Fruit fly (Drosophila melanogaster) whole organism, embryonic: Measurements from ENCODE around the gene Vago.
A peak's percentile ranks its signal among the peaks of the same experiment; 100 is the strongest.

ENCODE experiments used
- Aef1 ChIP-seq: fragments of 200-800 bp; sonication (Bioruptor generic); IDR thresholded peaks from 3 replicates; pipeline ENCODE4 v1.3.6; 2022; ENCODE audit warnings: missing biosample characterization, missing genetic modification characterization
- CG11093 ChIP-seq: fragments of 200-800 bp; sonication (Bioruptor generic); IDR thresholded peaks from 3 replicates; pipeline ENCODE4 v1.3.6; 2022; ENCODE audit warnings: missing biosample characterization, missing genetic modification characterization
- CG12071 ChIP-seq: fragments of 200-800 bp; sonication (Bioruptor generic); optimal IDR thresholded peaks from 3 replicates; lab custom pipeline; 2018; ENCODE audit warnings: missing biosample characterization, mild to moderate bottlenecking, missing genetic modification characterization
- CG12219 ChIP-seq: fragments of 200-800 bp; sonication (Bioruptor generic); optimal IDR thresholded peaks from 3 replicates; lab custom pipeline; 2018; ENCODE audit warnings: missing biosample characterization, mild to moderate bottlenecking, missing genetic modification characterization
- CG12299 ChIP-seq: fragments of 200-800 bp; sonication (Bioruptor generic); optimal IDR thresholded peaks from 2 replicates; lab custom pipeline; 2018; ENCODE audit warnings: missing biosample characterization, mild to moderate bottlenecking, missing genetic modification characterization
- CG15696 ChIP-seq: fragments of 200-800 bp; sonication (Bioruptor generic); optimal IDR thresholded peaks from 2 replicates; lab custom pipeline; 2019; ENCODE audit warnings: missing biosample characterization, mild to moderate bottlenecking, missing genetic modification characterization, moderate library complexity
- CG31224 ChIP-seq: fragments of 200-800 bp; sonication (Bioruptor generic); IDR thresholded peaks from 2 replicates; pipeline ENCODE4 v1.3.6; 2022; ENCODE audit warnings: missing biosample characterization, missing genetic modification characterization
- CG7963 ChIP-seq: fragments of 200-800 bp; sonication (Bioruptor generic); IDR thresholded peaks from 3 replicates; pipeline ENCODE4 v1.3.6; 2022; ENCODE audit warnings: missing biosample characterization, missing genetic modification characterization; ENCODE audit not compliant: partially characterized antibody
- CG8924 ChIP-seq: fragments of 200-800 bp; optimal IDR thresholded peaks from 3 replicates; lab custom pipeline; 2019; ENCODE audit warnings: missing biosample characterization, mild to moderate bottlenecking, missing genetic modification characterization, moderate library complexity
- CG9609 ChIP-seq: fragments of 200-800 bp; sonication (Bioruptor generic); optimal IDR thresholded peaks from 3 replicates; lab custom pipeline; 2016; ENCODE audit warnings: missing biosample characterization, missing genetic modification characterization
- CG9727 ChIP-seq: fragments of 200-800 bp; sonication (Bioruptor generic); optimal IDR thresholded peaks from 3 replicates; lab custom pipeline; 2017; ENCODE audit warnings: missing biosample characterization, mild to moderate bottlenecking, missing genetic modification characterization
- CG9876 ChIP-seq: fragments of 200-800 bp; sonication (Bioruptor generic); optimal IDR thresholded peaks from 2 replicates; lab custom pipeline; 2016; ENCODE audit warnings: missing biosample characterization, missing genetic modification characterization
- Dad ChIP-seq: fragments of 200-800 bp; sonication (Bioruptor generic); optimal IDR thresholded peaks from 3 replicates; lab custom pipeline; 2016; ENCODE audit warnings: missing biosample characterization, missing genetic modification characterization
- Dip2 ChIP-seq: fragments of 200-800 bp; sonication (Bioruptor generic); IDR thresholded peaks from 2 replicates; pipeline ENCODE4 v1.3.6; 2022; ENCODE audit warnings: missing biosample characterization, missing genetic modification characterization
- Drgx ChIP-seq: fragments of 200-800 bp; sonication (Bioruptor generic); IDR thresholded peaks from 2 replicates; pipeline ENCODE4 v1.3.6; 2022; ENCODE audit warnings: missing biosample characterization, missing genetic modification characterization
- Fer2 ChIP-seq: fragments of 200-800 bp; sonication (Bioruptor generic); optimal IDR thresholded peaks from 2 replicates; lab custom pipeline; 2018; ENCODE audit warnings: missing biosample characterization, mild to moderate bottlenecking, missing genetic modification characterization, moderate library complexity
- Fer3 ChIP-seq: fragments of 200-800 bp; sonication (Bioruptor generic); optimal IDR thresholded peaks from 2 replicates; lab custom pipeline; 2018; ENCODE audit warnings: missing biosample characterization, mild to moderate bottlenecking, missing genetic modification characterization, moderate library complexity
- HmgD ChIP-seq: fragments of 200-800 bp; sonication (Bioruptor generic); optimal IDR thresholded peaks from 3 replicates; lab custom pipeline; 2016; ENCODE audit warnings: missing biosample characterization, missing genetic modification characterization
- Hsf ChIP-seq: fragments of 200-800 bp; sonication (Bioruptor generic); optimal IDR thresholded peaks from 3 replicates; lab custom pipeline; 2016; ENCODE audit warnings: missing biosample characterization, missing genetic modification characterization
- Meics ChIP-seq: fragments of 200-800 bp; sonication (Bioruptor generic); optimal IDR thresholded peaks from 2 replicates; lab custom pipeline; 2017; ENCODE audit warnings: missing biosample characterization, mild to moderate bottlenecking, missing genetic modification characterization
- NfI ChIP-seq: fragments of 200-800 bp; sonication (Bioruptor generic); optimal IDR thresholded peaks from 3 replicates; lab custom pipeline; 2018; ENCODE audit warnings: missing biosample characterization, mild to moderate bottlenecking, missing genetic modification characterization, moderate library complexity
- Vsx1 ChIP-seq: fragments of 200-800 bp; sonication (Bioruptor generic); optimal IDR thresholded peaks from 2 replicates; lab custom pipeline; 2017; ENCODE audit warnings: missing biosample characterization, mild to moderate bottlenecking, missing genetic modification characterization, missing genetic modification reagents
- Xbp1 ChIP-seq: fragments of 200-800 bp; sonication (Bioruptor generic); optimal IDR thresholded peaks from 3 replicates; lab custom pipeline; 2016; ENCODE audit warnings: missing biosample characterization, mild to moderate bottlenecking, missing genetic modification characterization
- br ChIP-seq: fragments of >200 bp; optimal IDR thresholded peaks from 2 replicates; lab custom pipeline; 2017
- btn ChIP-seq: fragments of 200-800 bp; sonication (Bioruptor generic); optimal IDR thresholded peaks from 2 replicates; lab custom pipeline; 2016; ENCODE audit warnings: missing biosample characterization, missing genetic modification characterization
- cas ChIP-seq: fragments of 200-800 bp; sonication (Bioruptor generic); IDR thresholded peaks from 2 replicates; pipeline ENCODE4 v1.3.6; 2022; ENCODE audit warnings: missing biosample characterization, missing genetic modification characterization
- cato ChIP-seq: fragments of 200-800 bp; sonication (Bioruptor generic); optimal IDR thresholded peaks from 2 replicates; lab custom pipeline; 2016; ENCODE audit warnings: missing biosample characterization, missing genetic modification characterization, borderline replicate concordance
- chm ChIP-seq: fragments of 200-800 bp; sonication (Bioruptor generic); IDR thresholded peaks from 2 replicates; pipeline ENCODE4 v1.3.6; 2022; ENCODE audit warnings: missing biosample characterization, missing genetic modification characterization
- dmrt11E ChIP-seq: fragments of 200-800 bp; sonication (Bioruptor generic); optimal IDR thresholded peaks from 3 replicates; lab custom pipeline; 2018; ENCODE audit warnings: missing biosample characterization, mild to moderate bottlenecking, missing genetic modification characterization, moderate library complexity
- eyg ChIP-seq: fragments of 200-800 bp; sonication (Bioruptor generic); optimal IDR thresholded peaks from 3 replicates; lab custom pipeline; 2016; ENCODE audit warnings: missing biosample characterization, missing genetic modification characterization
- fd3F ChIP-seq: fragments of 200-800 bp; sonication (Bioruptor generic); optimal IDR thresholded peaks from 2 replicates; lab custom pipeline; 2018; ENCODE audit warnings: missing biosample characterization, mild to moderate bottlenecking, missing genetic modification characterization, moderate library complexity
- fd64A ChIP-seq: fragments of 200-800 bp; sonication (Bioruptor generic); optimal IDR thresholded peaks from 3 replicates; lab custom pipeline; 2018; ENCODE audit warnings: missing biosample characterization, mild to moderate bottlenecking, missing genetic modification characterization
- gem ChIP-seq: fragments of 200-800 bp; sonication (Bioruptor generic); optimal IDR thresholded peaks from 2 replicates; lab custom pipeline; 2019; ENCODE audit warnings: missing biosample characterization, mild to moderate bottlenecking, missing genetic modification characterization, moderate library complexity
- ham ChIP-seq: fragments of 200-800 bp; sonication (Bioruptor generic); IDR thresholded peaks from 2 replicates; pipeline ENCODE4 v1.3.6; 2022; ENCODE audit warnings: missing biosample characterization, missing genetic modification characterization
- hkb ChIP-seq, 2 experiments: fragments of 200-800 bp in 1 of 2; fragments of >200 bp in 1 of 2; sonication (Bioruptor generic) in 1 of 2; IDR thresholded peaks in 1 of 2; optimal IDR thresholded peaks in 1 of 2; 2 replicates each; pipeline versions ENCODE4 v1.3.6 to Lab custom; 2017 to 2022; ENCODE audit warnings: missing biosample characterization in 1 of 2, missing genetic modification characterization in 1 of 2
- kay ChIP-seq: fragments of 200-800 bp; sonication (Bioruptor generic); optimal IDR thresholded peaks from 2 replicates; lab custom pipeline; 2016; ENCODE audit warnings: missing biosample characterization, missing genetic modification characterization
- knrl ChIP-seq: fragments of 200-800 bp; sonication (Bioruptor generic); IDR thresholded peaks from 3 replicates; pipeline ENCODE4 v1.3.6; 2022; ENCODE audit warnings: missing biosample characterization, missing genetic modification characterization; ENCODE audit not compliant: partially characterized antibody
- nerfin-2 ChIP-seq: fragments of 200-800 bp; sonication (Bioruptor generic); IDR thresholded peaks from 2 replicates; pipeline ENCODE4 v1.3.6; 2022; ENCODE audit warnings: missing biosample characterization, missing genetic modification characterization; ENCODE audit not compliant: partially characterized antibody
- p53 ChIP-seq: fragments of 200-800 bp; sonication (Bioruptor generic); optimal IDR thresholded peaks from 2 replicates; lab custom pipeline; 2016; ENCODE audit warnings: missing biosample characterization, missing genetic modification characterization
- pan ChIP-seq, 4 experiments: fragments of >200 bp in 3 of 4; fragments of 200-800 bp in 1 of 4; sonication (Bioruptor generic) in 1 of 4; optimal IDR thresholded peaks in 3 of 4; IDR thresholded peaks in 1 of 4; 2 replicates each; pipeline versions ENCODE4 v1.3.6 to Lab custom; 2017 to 2022; ENCODE audit warnings: missing biosample characterization in 2 of 4, missing genetic modification characterization in 2 of 4, mixed read lengths in 1 of 4
- pb ChIP-seq: fragments of 200-800 bp; sonication (Bioruptor generic); optimal IDR thresholded peaks from 3 replicates; lab custom pipeline; 2016; ENCODE audit warnings: missing biosample characterization, missing genetic modification characterization
- peb ChIP-seq: fragments of 200-800 bp; sonication (Bioruptor generic); IDR thresholded peaks from 2 replicates; pipeline ENCODE4 v1.3.6; 2022; ENCODE audit warnings: missing biosample characterization, missing genetic modification characterization
- pum ChIP-seq: fragments of 200-800 bp; sonication (Bioruptor generic); optimal IDR thresholded peaks from 2 replicates; lab custom pipeline; 2016; ENCODE audit warnings: missing biosample characterization, missing genetic modification characterization
- row ChIP-seq: fragments of 200-800 bp; sonication (Bioruptor generic); IDR thresholded peaks from 3 replicates; pipeline ENCODE4 v1.3.6; 2022; ENCODE audit warnings: missing biosample characterization, missing genetic modification characterization
- schlank ChIP-seq: fragments of 200-800 bp; sonication (Bioruptor generic); optimal IDR thresholded peaks from 2 replicates; lab custom pipeline; 2018; ENCODE audit warnings: missing biosample characterization, mild to moderate bottlenecking, missing genetic modification characterization
- sisA ChIP-seq: fragments of 200-800 bp; sonication (Bioruptor generic); IDR thresholded peaks from 2 replicates; pipeline ENCODE4 v1.3.6; 2022; ENCODE audit warnings: missing biosample characterization, missing genetic modification characterization
- so ChIP-seq: fragments of 200-800 bp; sonication (Bioruptor generic); IDR thresholded peaks from 3 replicates; pipeline ENCODE4 v1.3.6; 2022; ENCODE audit warnings: missing biosample characterization, missing genetic modification characterization
- sob ChIP-seq: fragments of 200-800 bp; sonication (Bioruptor generic); IDR thresholded peaks from 2 replicates; pipeline ENCODE4 v1.3.6; 2022; ENCODE audit warnings: missing biosample characterization, missing genetic modification characterization
- stwl ChIP-seq: fragments of 200-800 bp; sonication (Bioruptor generic); optimal IDR thresholded peaks from 3 replicates; lab custom pipeline; 2018; ENCODE audit warnings: missing biosample characterization, mild to moderate bottlenecking, missing genetic modification characterization, moderate library complexity
- sug ChIP-seq: fragments of 200-800 bp; optimal IDR thresholded peaks from 2 replicates; lab custom pipeline; 2019; ENCODE audit warnings: missing biosample characterization, mild to moderate bottlenecking, missing genetic modification characterization, moderate library complexity
- usp ChIP-seq: fragments of >200 bp; optimal IDR thresholded peaks from 2 replicates; lab custom pipeline; 2017; ENCODE audit warnings: missing biosample characterization, missing genetic modification characterization

Vago gene

dm6 chrX:11081242-11081641 is 7.8 kb upstream of the Vago start (continued):
- TF ChIP-seq eyg (GFP tag; lab: Kevin White, UChicago) = no peak
- TF ChIP-seq usp = no peak
- TF ChIP-seq NfI (GFP tag; lab: Kevin White, UChicago) = peak; percentile 49
- no peak for TF ChIP-seq Vsx1 (GFP tag; lab: Kevin White, UChicago)
- peak; percentile 58 for TF ChIP-seq Fer3
- no peak for TF ChIP-seq chm
- TF ChIP-seq CG8924 (tag; lab: Kevin White, UChicago) = peak; percentile 48
- TF ChIP-seq sug (tag; lab: Kevin White, UChicago) = no peak
- peak; percentile 24 for TF ChIP-seq CG9727 (GFP tag; lab: Kevin White, UChicago)
- TF ChIP-seq ham (GFP tag; lab: Robert Waterston, UW) = no peak
- TF ChIP-seq CG9876 = no peak
- TF ChIP-seq Xbp1 (GFP tag; lab: Kevin White, UChicago) = peak; percentile 41
- TF ChIP-seq knrl (GFP tag; lab: Robert Waterston, UW) = no peak
- TF ChIP-seq pan (optimal IDR thresholded peaks at IDR 0.05; lab: Kevin White, UChicago) = no peak
- no peak for TF ChIP-seq pan (GFP tag; optimal IDR thresholded peaks at IDR 0.05 in 1 of 2, IDR thresholded peaks at IDR 0.05 in 1 of 2)
- no peak for TF ChIP-seq schlank (tag; lab: Kevin White, UChicago)
- no peak for TF ChIP-seq CG11093
- TF ChIP-seq dmrt11E = no peak
- TF ChIP-seq CG12299 = no peak
- TF ChIP-seq pum (GFP tag; lab: Kevin White, UChicago) = no peak
- peak; percentile 5 for TF ChIP-seq CG12071 (GFP tag; lab: Kevin White, UChicago)
- no peak for TF ChIP-seq CG7963 (GFP tag; lab: Robert Waterston, UW)
- peak; percentile 69 for TF ChIP-seq Meics (GFP tag; lab: Kevin White, UChicago)
- no peak for TF ChIP-seq br (lab: Kevin White, UChicago)
- TF ChIP-seq row (GFP tag; lab: Robert Waterston, UW) = peak; percentile 64
- no peak for TF ChIP-seq CG31224 (GFP tag; lab: Robert Waterston, UW)
- peak; percentile 56; the same call in 2 of the 3 replicates for TF ChIP-seq Aef1
- peak; percentile 20 for TF ChIP-seq CG12219 (GFP tag; lab: Kevin White, UChicago)
- peak; percentile 21 for TF ChIP-seq CG15696 (tag; lab: Kevin White, UChicago)
- no peak for TF ChIP-seq HmgD (GFP tag; lab: Kevin White, UChicago)
- TF ChIP-seq Fer2 (tag; lab: Kevin White, UChicago) = no peak
- no peak for TF ChIP-seq cato (GFP tag; lab: Kevin White, UChicago)
- TF ChIP-seq sob (GFP tag; lab: Robert Waterston, UW) = peak; percentile 55; the same call in 1 of the 2 replicates
- TF ChIP-seq btn (GFP tag; lab: Kevin White, UChicago) = no peak
- no peak for TF ChIP-seq kay (GFP tag; lab: Kevin White, UChicago)
- no peak for TF ChIP-seq hkb (optimal IDR thresholded peaks at IDR 0.05; lab: Kevin White, UChicago)
- no peak; the same call in none of the 2 replicates for TF ChIP-seq hkb (GFP tag; IDR thresholded peaks at IDR 0.05; lab: Robert Waterston, UW)
- peak; percentile 12; the same call in 1 of the 3 replicates for TF ChIP-seq so
- no peak for TF ChIP-seq p53
- peak; percentile 35; the same call in 1 of the 2 replicates for TF ChIP-seq sisA (GFP tag; lab: Robert Waterston, UW)
- peak; percentile 75 for TF ChIP-seq gem (tag; lab: Kevin White, UChicago)
- no peak for TF ChIP-seq nerfin-2 (GFP tag; lab: Robert Waterston, UW)
- TF ChIP-seq fd64A (GFP tag; lab: Kevin White, UChicago) = no peak
- TF ChIP-seq Dip2 (GFP tag; lab: Robert Waterston, UW) = no peak
- no peak for TF ChIP-seq Dad
- peak; percentile 26 for TF ChIP-seq Hsf
- TF ChIP-seq Drgx (GFP tag; lab: Robert Waterston, UW) = peak; percentile 58
- TF ChIP-seq CG9609 (GFP tag; lab: Kevin White, UChicago) = no peak
- 0 out of 2 replicates have a peak, but pooled peaks have one; percentile 8 for TF ChIP-seq peb (GFP tag; lab: Robert Waterston, UW)
- TF ChIP-seq pb = no peak
- TF ChIP-seq fd3F = peak; percentile 31
- no peak for TF ChIP-seq cas (GFP tag; lab: Robert Waterston, UW)
- TF ChIP-seq stwl (tag; lab: Kevin White, UChicago) = no peak
